Fruit fly (Drosophila melanogaster): ENCODE measurements around the gene CG42578.
A peak's percentile ranks its signal among the peaks of the same experiment; 100 is the strongest.

- peak; percentile 83 for TF ChIP-seq CG7101 (tag; optimal IDR thresholded peaks at IDR 0.05)
- TF ChIP-seq CG5204 (GFP tag; optimal IDR thresholded peaks at IDR 0.05), result peak; percentile 79
- TF ChIP-seq toe (GFP tag; optimal IDR thresholded peaks at IDR 0.05), result peak; percentile 77
- peak; percentile 83 for TF ChIP-seq CG1620 (GFP tag; optimal IDR thresholded peaks at IDR 0.05)
- peak; percentile 82 for TF ChIP-seq CG14711 (tag; optimal IDR thresholded peaks at IDR 0.05)
- TF ChIP-seq cnc (optimal IDR thresholded peaks at IDR 0.05), result no peak
- no peak for TF ChIP-seq kay (GFP tag; ENCODE audit: borderline replicate concordance)
- peak; percentile 39 for TF ChIP-seq cic (GFP tag; optimal IDR thresholded peaks at IDR 0.05)
- peak; percentile 53 for TF ChIP-seq CG33017 (tag; optimal IDR thresholded peaks at IDR 0.05)
- TF ChIP-seq CG12768 (GFP tag; optimal IDR thresholded peaks at IDR 0.05), result peak; percentile 82
- TF ChIP-seq Crg-1 (GFP tag; optimal IDR thresholded peaks at IDR 0.05), result peak; percentile 24
- TF ChIP-seq bab1 (GFP tag; optimal IDR thresholded peaks at IDR 0.05), result peak; percentile 90
These were observed 16.5 kb upstream of the CG42578 start, which contains the start of the genes CG11710 and mal for dm6 chrX:20429482-20430204.

Data from whole organism, adult.